Fruit fly (Drosophila melanogaster) whole organism, embryonic: ENCODE measurements around the gene Phyhd1.

ENCODE experiments used
- B-H1 ChIP-seq: fragments of 200-800 bp; sonication (Bioruptor generic); IDR thresholded peaks from 3 replicates; pipeline ENCODE4 v1.3.6; 2022; ENCODE audit warnings: missing biosample characterization, missing genetic modification characterization
- CG10366 ChIP-seq: fragments of 200-800 bp; sonication (Bioruptor generic); IDR thresholded peaks from 2 replicates; pipeline ENCODE4 v1.3.6; 2022; ENCODE audit warnings: missing biosample characterization, missing genetic modification characterization
- CG12155 ChIP-seq: fragments of 200-800 bp; sonication (Bioruptor generic); optimal IDR thresholded peaks from 3 replicates; lab custom pipeline; 2016; ENCODE audit warnings: missing biosample characterization, missing genetic modification characterization
- CG12942 ChIP-seq: fragments of 200-800 bp; sonication (Bioruptor generic); optimal IDR thresholded peaks from 3 replicates; lab custom pipeline; 2016; ENCODE audit warnings: missing biosample characterization, missing genetic modification characterization
- CG13775 ChIP-seq: fragments of 200-800 bp; sonication (Bioruptor generic); optimal IDR thresholded peaks from 3 replicates; lab custom pipeline; 2017; ENCODE audit warnings: missing biosample characterization, mild to moderate bottlenecking, missing genetic modification characterization
- CG14860 ChIP-seq: fragments of 200-800 bp; sonication (Bioruptor generic); IDR thresholded peaks from 3 replicates; pipeline ENCODE4 v1.3.6; 2022; ENCODE audit warnings: missing biosample characterization, missing genetic modification characterization; ENCODE audit not compliant: partially characterized antibody
- CG15601 ChIP-seq: fragments of 200-800 bp; sonication (Bioruptor generic); optimal IDR thresholded peaks from 3 replicates; lab custom pipeline; 2019; ENCODE audit warnings: missing biosample characterization, mild to moderate bottlenecking, missing genetic modification characterization, moderate library complexity
- CG16813 ChIP-seq: fragments of 200-800 bp; sonication (Bioruptor generic); IDR thresholded peaks from 3 replicates; pipeline ENCODE4 v1.3.6; 2022; ENCODE audit warnings: missing biosample characterization, missing genetic modification characterization; ENCODE audit not compliant: partially characterized antibody
- CG16815 ChIP-seq: fragments of 200-800 bp; sonication (Bioruptor generic); optimal IDR thresholded peaks from 3 replicates; lab custom pipeline; 2017; ENCODE audit warnings: missing biosample characterization, mild to moderate bottlenecking, missing genetic modification characterization
- CG17361 ChIP-seq: fragments of 200-800 bp; sonication (Bioruptor generic); IDR thresholded peaks from 3 replicates; pipeline ENCODE4 v1.3.6; 2022; ENCODE audit warnings: missing biosample characterization, missing genetic modification characterization
- CG18011 ChIP-seq: fragments of 200-800 bp; sonication (Bioruptor generic); optimal IDR thresholded peaks from 2 replicates; lab custom pipeline; 2017; ENCODE audit warnings: missing biosample characterization, missing genetic modification characterization, mild to moderate bottlenecking, moderate library complexity, missing genotype
- CG18764 ChIP-seq: fragments of 200-800 bp; sonication (Bioruptor generic); optimal IDR thresholded peaks from 3 replicates; lab custom pipeline; 2016; ENCODE audit warnings: missing biosample characterization, missing genetic modification characterization
- CG32772 ChIP-seq: fragments of 200-800 bp; sonication (Bioruptor generic); IDR thresholded peaks from 2 replicates; pipeline ENCODE4 v1.3.6; 2022; ENCODE audit warnings: missing biosample characterization, missing genetic modification characterization
- CG3281 ChIP-seq: fragments of 200-800 bp; sonication (Bioruptor generic); optimal IDR thresholded peaks from 3 replicates; lab custom pipeline; 2017; ENCODE audit warnings: missing biosample characterization, mild to moderate bottlenecking, missing genetic modification characterization
- CG4820 ChIP-seq: fragments of 200-800 bp; sonication (Bioruptor generic); optimal IDR thresholded peaks from 3 replicates; lab custom pipeline; 2016; ENCODE audit warnings: missing biosample characterization, missing genetic modification characterization
- CG5245 ChIP-seq: fragments of 200-800 bp; sonication (Bioruptor generic); optimal IDR thresholded peaks from 3 replicates; lab custom pipeline; 2016; ENCODE audit warnings: missing biosample characterization, missing genetic modification characterization
- CG6654 ChIP-seq: fragments of 200-800 bp; sonication (Bioruptor generic); optimal IDR thresholded peaks from 2 replicates; lab custom pipeline; 2017; ENCODE audit warnings: missing biosample characterization, mild to moderate bottlenecking, missing genetic modification characterization
- CG6791 ChIP-seq: fragments of 200-800 bp; sonication (Bioruptor generic); IDR thresholded peaks from 3 replicates; pipeline ENCODE4 v1.3.6; 2022; ENCODE audit warnings: missing biosample characterization, missing genetic modification characterization; ENCODE audit not compliant: partially characterized antibody
- CG7786 ChIP-seq: fragments of 200-800 bp; sonication (Bioruptor generic); optimal IDR thresholded peaks from 2 replicates; lab custom pipeline; 2016; ENCODE audit warnings: missing biosample characterization, missing genetic modification characterization
- CG7928 ChIP-seq: fragments of 200-800 bp; sonication (Bioruptor generic); optimal IDR thresholded peaks from 2 replicates; lab custom pipeline; 2017; ENCODE audit warnings: missing biosample characterization, mild to moderate bottlenecking, missing genetic modification characterization
- CG8765 ChIP-seq: fragments of 200-800 bp; sonication (Bioruptor generic); IDR thresholded peaks from 2 replicates; pipeline ENCODE4 v1.3.6; 2022; ENCODE audit warnings: missing biosample characterization, missing genetic modification characterization
- CG9437 ChIP-seq: fragments of 200-800 bp; sonication (Bioruptor generic); optimal IDR thresholded peaks from 2 replicates; lab custom pipeline; 2018; ENCODE audit warnings: missing biosample characterization, mild to moderate bottlenecking, missing genetic modification characterization
- CG9797 ChIP-seq: fragments of 200-800 bp; sonication (Bioruptor generic); optimal IDR thresholded peaks from 3 replicates; lab custom pipeline; 2018; ENCODE audit warnings: missing biosample characterization, mild to moderate bottlenecking, missing genetic modification characterization
- Doc2 ChIP-seq: fragments of 200-800 bp; sonication (Bioruptor generic); IDR thresholded peaks from 2 replicates; pipeline ENCODE4 v1.3.6; 2022; ENCODE audit warnings: missing biosample characterization, missing genetic modification characterization
- Dp ChIP-seq: fragments of 200-800 bp; sonication (Bioruptor generic); optimal IDR thresholded peaks from 2 replicates; lab custom pipeline; 2018; ENCODE audit warnings: missing biosample characterization, mild to moderate bottlenecking, missing genetic modification characterization, moderate library complexity
- Dref ChIP-seq: fragments of 200-800 bp; sonication (Bioruptor generic); IDR thresholded peaks from 2 replicates; pipeline ENCODE4 v1.3.6; 2022; ENCODE audit warnings: missing biosample characterization, missing genetic modification characterization
- Elba2 ChIP-seq: fragments of 200-800 bp; sonication (Bioruptor generic); optimal IDR thresholded peaks from 3 replicates; lab custom pipeline; 2016; ENCODE audit warnings: missing biosample characterization, missing genetic modification characterization
- Fer3 ChIP-seq: fragments of 200-800 bp; sonication (Bioruptor generic); optimal IDR thresholded peaks from 2 replicates; lab custom pipeline; 2018; ENCODE audit warnings: missing biosample characterization, mild to moderate bottlenecking, missing genetic modification characterization, moderate library complexity
- Gsc ChIP-seq: fragments of 200-800 bp; sonication (Bioruptor generic); IDR thresholded peaks from 2 replicates; pipeline ENCODE4 v1.3.6; 2022; ENCODE audit warnings: missing biosample characterization, missing genetic modification characterization
- Hmx ChIP-seq: fragments of 200-800 bp; sonication (Bioruptor generic); optimal IDR thresholded peaks from 2 replicates; lab custom pipeline; 2016; ENCODE audit warnings: missing biosample characterization, missing genetic modification characterization
- Hr78 ChIP-seq, 2 experiments: fragments of 200-800 bp in 1 of 2; fragments of >200 bp in 1 of 2; sonication (Bioruptor generic) in 1 of 2; optimal IDR thresholded peaks; 2 replicates each; lab custom pipeline; 2017 to 2019; ENCODE audit warnings: missing biosample characterization in 2 of 2, missing genetic modification characterization in 2 of 2, mild to moderate bottlenecking in 1 of 2, moderate library complexity in 1 of 2
- Lhr ChIP-seq: fragments of 200-800 bp; sonication (Bioruptor generic); optimal IDR thresholded peaks from 3 replicates; lab custom pipeline; 2017; ENCODE audit warnings: mild to moderate bottlenecking, missing biosample characterization, missing genetic modification reagents, missing genetic modification characterization
- Meics ChIP-seq: fragments of 200-800 bp; sonication (Bioruptor generic); optimal IDR thresholded peaks from 2 replicates; lab custom pipeline; 2017; ENCODE audit warnings: missing biosample characterization, mild to moderate bottlenecking, missing genetic modification characterization
- Myb ChIP-seq: fragments of 200-800 bp; sonication (Bioruptor generic); optimal IDR thresholded peaks from 2 replicates; lab custom pipeline; 2016; ENCODE audit warnings: missing biosample characterization, missing genetic modification characterization
- NfI ChIP-seq: fragments of 200-800 bp; sonication (Bioruptor generic); optimal IDR thresholded peaks from 3 replicates; lab custom pipeline; 2018; ENCODE audit warnings: missing biosample characterization, mild to moderate bottlenecking, missing genetic modification characterization, moderate library complexity
- PHDP ChIP-seq: fragments of 200-800 bp; sonication (Bioruptor generic); optimal IDR thresholded peaks from 3 replicates; lab custom pipeline; 2018; ENCODE audit warnings: missing biosample characterization, mild to moderate bottlenecking, missing genetic modification characterization, moderate library complexity
- Spps ChIP-seq: fragments of 200-800 bp; sonication (Bioruptor generic); optimal IDR thresholded peaks from 2 replicates; lab custom pipeline; 2018; ENCODE audit warnings: missing biosample characterization, mild to moderate bottlenecking, missing genetic modification characterization
- Sry-δ ChIP-seq: fragments of 200-800 bp; sonication (Bioruptor generic); optimal IDR thresholded peaks from 2 replicates; lab custom pipeline; 2016; ENCODE audit warnings: missing biosample characterization, missing genetic modification characterization
- Usf ChIP-seq: fragments of 200-800 bp; sonication (Bioruptor generic); optimal IDR thresholded peaks from 2 replicates; lab custom pipeline; 2017; ENCODE audit warnings: missing genotype, missing biosample characterization, missing genetic modification characterization
- bbx ChIP-seq: fragments of 200-800 bp; sonication (Bioruptor generic); IDR thresholded peaks from 2 replicates; pipeline ENCODE4 v1.3.6; 2022; ENCODE audit warnings: missing biosample characterization, missing genetic modification characterization; ENCODE audit not compliant: partially characterized antibody
- dimm ChIP-seq: fragments of 200-800 bp; sonication (Bioruptor generic); IDR thresholded peaks from 2 replicates; pipeline ENCODE4 v1.3.6; 2022; ENCODE audit warnings: missing biosample characterization, missing genetic modification characterization
- hkb ChIP-seq, 2 experiments: fragments of 200-800 bp in 1 of 2; fragments of >200 bp in 1 of 2; sonication (Bioruptor generic) in 1 of 2; IDR thresholded peaks in 1 of 2; optimal IDR thresholded peaks in 1 of 2; 2 replicates each; pipeline versions ENCODE4 v1.3.6 to Lab custom; 2017 to 2022; ENCODE audit warnings: missing biosample characterization in 1 of 2, missing genetic modification characterization in 1 of 2
- lov ChIP-seq, 2 experiments: fragments of 200-800 bp in 1 of 2; fragments of >200 bp in 1 of 2; sonication (Bioruptor generic) in 1 of 2; IDR thresholded peaks in 1 of 2; optimal IDR thresholded peaks in 1 of 2; 2 replicates in 1 of 2; 3 replicates in 1 of 2; pipeline versions ENCODE4 v1.3.6 to Lab custom; 2017 to 2022; ENCODE audit warnings: missing biosample characterization in 1 of 2, missing genetic modification characterization in 1 of 2
- odd ChIP-seq: fragments of 200-800 bp; sonication (Bioruptor generic); optimal IDR thresholded peaks from 2 replicates; lab custom pipeline; 2017; ENCODE audit warnings: missing biosample characterization, mild to moderate bottlenecking, missing genetic modification characterization
- pho ChIP-seq: fragments of 200-800 bp; sonication (Bioruptor generic); optimal IDR thresholded peaks from 2 replicates; lab custom pipeline; 2016; ENCODE audit warnings: missing biosample characterization, missing genetic modification characterization
- pzg ChIP-seq: fragments of 200-800 bp; sonication (Bioruptor generic); optimal IDR thresholded peaks from 3 replicates; lab custom pipeline; 2018; ENCODE audit warnings: missing biosample characterization, mild to moderate bottlenecking, missing genetic modification characterization, moderate library complexity
- tin ChIP-seq: fragments of 200-800 bp; sonication (Bioruptor generic); optimal IDR thresholded peaks from 3 replicates; lab custom pipeline; 2016; ENCODE audit warnings: missing biosample characterization, missing genetic modification characterization
- tll ChIP-seq, 2 experiments: fragments of 200-800 bp in 1 of 2; fragments of >200 bp in 1 of 2; sonication (Bioruptor generic) in 1 of 2; optimal IDR thresholded peaks; 2 replicates each; lab custom pipeline; 2017 to 2019; ENCODE audit warnings: missing biosample characterization in 2 of 2, missing genetic modification characterization in 2 of 2, mild to moderate bottlenecking in 1 of 2, moderate library complexity in 1 of 2
- zen2 ChIP-seq: fragments of 200-800 bp; sonication (Bioruptor generic); IDR thresholded peaks from 3 replicates; pipeline ENCODE4 v1.3.6; 2022; ENCODE audit warnings: missing biosample characterization, missing genetic modification characterization; ENCODE audit not compliant: partially characterized antibody

Gene Phyhd1

dm6 chr3R:10696371-10696777 lies 15.6 kb upstream of the Phyhd1 start, which contains the start of the genes pug, CG14683 and CG46459 (continued):
- TF ChIP-seq Hr78 (GFP tag; optimal IDR thresholded peaks at IDR 0.05; lab: Kevin White, UChicago) (no peak), CG16813 (GFP tag; lab: Robert Waterston, UW) (peak; percentile 98), CG12942 (GFP tag; lab: Kevin White, UChicago) (peak; percentile 4), bbx (GFP tag; lab: Robert Waterston, UW) (peak; percentile 95), CG5245 (peak; percentile 42), Elba2 (no peak), CG4820 (GFP tag; lab: Kevin White, UChicago) (peak; percentile 21), CG12155 (peak; percentile 31), CG9437 (GFP tag; lab: Kevin White, UChicago) (no peak), tll (GFP tag; optimal IDR thresholded peaks at IDR 0.05; lab: Kevin White, UChicago) (no peak), Spps (tag; lab: Kevin White, UChicago) (no peak), CG18764 (no peak), CG7928 (GFP tag; lab: Kevin White, UChicago) (no peak), Dref (GFP tag; lab: Robert Waterston, UW) (peak; percentile 77), hkb (optimal IDR thresholded peaks at IDR 0.05; lab: Kevin White, UChicago) (no peak), hkb (GFP tag; IDR thresholded peaks at IDR 0.05; lab: Robert Waterston, UW) (peak; percentile 35; the same call in 1 of the 2 replicates), dimm (no peak), CG6654 (no peak), Hmx (GFP tag; lab: Kevin White, UChicago) (peak; percentile 10), CG9797 (GFP tag; lab: Kevin White, UChicago) (no peak), CG16815 (GFP tag; lab: Kevin White, UChicago) (no peak), Meics (GFP tag; lab: Kevin White, UChicago) (no peak), PHDP (tag; lab: Kevin White, UChicago) (peak; percentile 12), CG13775 (peak; percentile 25), Fer3 (tag; lab: Kevin White, UChicago) (peak; percentile 6), lov (optimal IDR thresholded peaks at IDR 0.05; lab: Kevin White, UChicago) (no peak), lov (GFP tag; IDR thresholded peaks at IDR 0.05; lab: Robert Waterston, UW) (no peak), tin (peak; percentile 36), CG15601 (tag; lab: Kevin White, UChicago) (no peak), CG18011 (peak; percentile 2), Myb (GFP tag; lab: Kevin White, UChicago) (peak; percentile 93), Sry-δ (GFP tag; lab: Kevin White, UChicago) (peak; percentile 96), CG8765 (GFP tag; lab: Robert Waterston, UW) (no peak), zen2 (peak; percentile 94), CG17361 (GFP tag; lab: Robert Waterston, UW) (no peak), CG10366 (GFP tag; lab: Robert Waterston, UW) (no peak; the same call in 1 of the 2 replicates), Dp (GFP tag; lab: Kevin White, UChicago) (peak; percentile 63), CG32772 (GFP tag; lab: Robert Waterston, UW) (no peak), odd (no peak), B-H1 (GFP tag; lab: Robert Waterston, UW) (no peak), Doc2 (GFP tag; lab: Robert Waterston, UW) (no peak), Usf (GFP tag; lab: Kevin White, UChicago) (no peak), Lhr (GFP tag; lab: Kevin White, UChicago) (no peak), pzg (peak; percentile 68), CG14860 (peak; percentile 98), CG7786 (GFP tag; lab: Kevin White, UChicago) (peak; percentile 46), pho (GFP tag; lab: Kevin White, UChicago) (peak; percentile 38), CG3281 (peak; percentile 41), CG6791 (GFP tag; lab: Robert Waterston, UW) (peak; percentile 92), NfI (GFP tag; lab: Kevin White, UChicago) (peak; percentile 10), Gsc (GFP tag; lab: Robert Waterston, UW) (no peak)
